Worm (Caenorhabditis elegans) whole organism, L2 larva: ENCODE measurements around the gene F54E2.2.

Experiments used
- elt-1 ChIP-seq: fragments of 150-350 bp; optimal IDR thresholded peaks from 2 replicates; lab custom pipeline; 2014; ENCODE audit warnings: missing biosample characterization, missing genetic modification characterization
- nhr-23 ChIP-seq: fragments of 150-350 bp; optimal IDR thresholded peaks from 2 replicates; lab custom pipeline; 2014; ENCODE audit warnings: missing biosample characterization, missing genetic modification reagents, missing genetic modification characterization
- nhr-237 ChIP-seq: fragments of 150-350 bp; optimal IDR thresholded peaks from 2 replicates; lab custom pipeline; 2014; ENCODE audit warnings: missing biosample characterization, missing genetic modification characterization
- nhr-25 ChIP-seq: fragments of 150-350 bp; sonication (generic microtip); optimal IDR thresholded peaks from 3 replicates; lab custom pipeline; 2014; ENCODE audit warnings: missing biosample characterization, missing genetic modification characterization
- nhr-77 ChIP-seq: fragments of 150-350 bp; optimal IDR thresholded peaks from 2 replicates; lab custom pipeline; 2014; ENCODE audit warnings: missing biosample characterization, missing genetic modification characterization
- peb-1 ChIP-seq: fragments of 150-350 bp; optimal IDR thresholded peaks from 2 replicates; lab custom pipeline; 2014; ENCODE audit warnings: missing biosample characterization, missing genetic modification characterization
- unc-55 ChIP-seq: fragments of 150-350 bp; sonication (generic microtip); optimal IDR thresholded peaks from 3 replicates; lab custom pipeline; 2014; ENCODE audit warnings: missing biosample characterization, missing genetic modification reagents, missing genetic modification characterization
- unc-62 ChIP-seq: fragments of 150-350 bp; optimal IDR thresholded peaks from 2 replicates; lab custom pipeline; 2014; ENCODE audit warnings: missing biosample characterization, missing genetic modification reagents, missing genetic modification characterization

DNA sequence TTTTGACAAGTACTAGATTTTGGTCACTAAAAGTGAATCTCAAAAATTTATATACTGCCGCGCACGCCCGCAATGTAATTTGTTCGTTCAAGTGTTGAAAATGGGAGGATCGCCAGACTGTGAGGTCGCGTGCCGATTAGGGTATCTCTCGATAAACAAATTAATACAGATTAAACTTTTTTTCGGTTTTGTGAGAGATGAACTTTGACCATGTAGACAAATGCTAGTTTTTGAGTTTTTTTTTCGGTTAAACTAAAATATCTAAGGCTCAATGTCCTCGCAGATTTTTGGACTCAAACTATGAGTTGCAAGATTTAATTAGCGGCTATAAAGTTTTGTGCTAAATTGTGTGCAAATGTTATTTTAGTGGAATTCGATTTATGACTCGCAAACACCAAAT is 26.3 kb upstream of the F54E2.2 start, which contains the start of gene dhs-15:
- no peak for TF ChIP-seq nhr-25 (tag; lab: Kevin White, UChicago)
- TF ChIP-seq nhr-23 (tag; lab: Kevin White, UChicago) = no peak
- no peak for TF ChIP-seq unc-55 (GFP tag; lab: Kevin White, UChicago)
- TF ChIP-seq peb-1 (tag; lab: Kevin White, UChicago) = no peak
- TF ChIP-seq unc-62 (GFP tag; lab: Kevin White, UChicago) = no peak
- TF ChIP-seq nhr-77 = no peak
- no peak for TF ChIP-seq nhr-237
- TF ChIP-seq elt-1 = no peak
